Worm (Caenorhabditis elegans) whole organism, L3 larva: Measurements from ENCODE around the gene sul-2.
A peak's percentile ranks its signal among the peaks of the same experiment; 100 is the strongest.

ENCODE experiments used
- ama-1 ChIP-seq: fragments of 150-350 bp; optimal IDR thresholded peaks from 2 replicates; lab custom pipeline; 2018
- ceh-16 ChIP-seq: sonication (generic microtip); optimal IDR thresholded peaks from 2 replicates; lab custom pipeline; 2017; ENCODE audit warnings: missing biosample characterization, missing genetic modification characterization
- ceh-28 ChIP-seq: fragments of 150-350 bp; optimal IDR thresholded peaks from 2 replicates; lab custom pipeline; 2014; ENCODE audit warnings: missing biosample characterization, missing genetic modification reagents, missing genetic modification characterization
- ceh-82 ChIP-seq: fragments of 150-350 bp; optimal IDR thresholded peaks from 2 replicates; lab custom pipeline; 2014; ENCODE audit warnings: missing biosample characterization, missing genetic modification characterization
- ceh-9 ChIP-seq: sonication (generic microtip); optimal IDR thresholded peaks from 2 replicates; lab custom pipeline; 2018; ENCODE audit warnings: missing biosample characterization, missing genetic modification characterization
- daf-12 ChIP-seq: fragments of 150-350 bp; optimal IDR thresholded peaks from 2 replicates; lab custom pipeline; 2014; ENCODE audit warnings: missing biosample characterization, missing genetic modification reagents, missing genetic modification characterization
- egl-5 ChIP-seq: fragments of 150-350 bp; optimal IDR thresholded peaks from 2 replicates; lab custom pipeline; 2017; ENCODE audit warnings: missing biosample characterization, missing genetic modification reagents, missing genetic modification characterization, inconsistent platforms
- elt-1 ChIP-seq: fragments of 150-350 bp; optimal IDR thresholded peaks from 2 replicates; lab custom pipeline; 2014; ENCODE audit warnings: missing biosample characterization, missing genetic modification characterization
- elt-2 ChIP-seq: sonication (generic microtip); optimal IDR thresholded peaks from 2 replicates; lab custom pipeline; 2016; ENCODE audit warnings: missing genetic modification reagents, mild to moderate bottlenecking, missing genetic modification characterization, missing compliant biosample characterization
- elt-3 ChIP-seq, 3 experiments: fragments of 150-350 bp in 1 of 3; sonication (generic microtip) in 2 of 3; optimal IDR thresholded peaks; 2 replicates in 2 of 3; 4 replicates in 1 of 3; lab custom pipeline; 2014 to 2017; ENCODE audit warnings: missing biosample characterization in 3 of 3, missing genetic modification characterization in 3 of 3
- eor-1 ChIP-seq, 2 experiments: fragments of 150-350 bp; optimal IDR thresholded peaks; 2 replicates each; lab custom pipeline; 2014 to 2018; ENCODE audit warnings: missing biosample characterization in 2 of 2, missing genetic modification characterization in 2 of 2
- fkh-10 ChIP-seq: sonication (generic microtip); optimal IDR thresholded peaks from 2 replicates; lab custom pipeline; 2017; ENCODE audit warnings: missing biosample characterization, missing genetic modification reagents, missing genetic modification characterization
- hmg-11 ChIP-seq: sonication (generic microtip); optimal IDR thresholded peaks from 2 replicates; lab custom pipeline; 2016; ENCODE audit warnings: missing genetic modification characterization, missing compliant biosample characterization
- jun-1 ChIP-seq: fragments of 150-350 bp; optimal IDR thresholded peaks from 2 replicates; lab custom pipeline; 2014; ENCODE audit warnings: missing biosample characterization, missing genetic modification reagents, missing genetic modification characterization
- lin-15B ChIP-seq: fragments of 150-350 bp; optimal IDR thresholded peaks from 2 replicates; lab custom pipeline; 2014; ENCODE audit warnings: missing biosample characterization, missing genetic modification characterization
- lsy-12 ChIP-seq: sonication (generic microtip); optimal IDR thresholded peaks from 2 replicates; lab custom pipeline; 2016; ENCODE audit warnings: mild to moderate bottlenecking, missing genetic modification characterization, missing compliant biosample characterization
- mml-1 ChIP-seq: fragments of 150-350 bp; sonication (generic microtip); optimal IDR thresholded peaks from 3 replicates; lab custom pipeline; 2014; ENCODE audit warnings: missing biosample characterization, missing genetic modification characterization
- nfya-1 ChIP-seq: sonication (generic microtip); optimal IDR thresholded peaks from 2 replicates; lab custom pipeline; 2017; ENCODE audit warnings: missing genetic modification characterization, mild to moderate bottlenecking, missing compliant biosample characterization, antibody characterized with exemption, moderate library complexity; ENCODE audit not compliant: insufficient read depth
- nhr-12 ChIP-seq: fragments of 150-350 bp; optimal IDR thresholded peaks from 2 replicates; lab custom pipeline; 2014; ENCODE audit warnings: missing biosample characterization, missing genetic modification characterization
- nhr-237 ChIP-seq: fragments of 150-350 bp; optimal IDR thresholded peaks from 2 replicates; lab custom pipeline; 2014; ENCODE audit warnings: missing biosample characterization, missing genetic modification characterization
- nhr-28 ChIP-seq: fragments of 150-350 bp; optimal IDR thresholded peaks from 2 replicates; lab custom pipeline; 2014; ENCODE audit warnings: missing biosample characterization, missing genetic modification characterization
- nhr-43 ChIP-seq: sonication (generic microtip); optimal IDR thresholded peaks from 2 replicates; lab custom pipeline; 2016; ENCODE audit warnings: mild to moderate bottlenecking, missing genetic modification characterization, missing compliant biosample characterization; ENCODE audit not compliant: poor library complexity, severe bottlenecking
- nhr-67 ChIP-seq: fragments of 150-350 bp; optimal IDR thresholded peaks from 2 replicates; lab custom pipeline; 2014; ENCODE audit warnings: missing biosample characterization, missing genetic modification characterization
- nhr-77 ChIP-seq: fragments of 150-350 bp; optimal IDR thresholded peaks from 2 replicates; lab custom pipeline; 2014; ENCODE audit warnings: missing biosample characterization, missing genetic modification characterization
- pha-4 ChIP-seq: fragments of 150-350 bp; optimal IDR thresholded peaks from 2 replicates; lab custom pipeline; 2014; ENCODE audit warnings: missing biosample characterization, missing genetic modification reagents, missing genetic modification characterization
- pqm-1 ChIP-seq: fragments of 150-350 bp; optimal IDR thresholded peaks from 2 replicates; lab custom pipeline; 2017; ENCODE audit warnings: missing biosample characterization, missing genetic modification characterization, inconsistent platforms
- skn-1 ChIP-seq: fragments of 150-350 bp; optimal IDR thresholded peaks from 2 replicates; lab custom pipeline; 2014; ENCODE audit warnings: missing biosample characterization, missing genetic modification characterization
- snpc-4 ChIP-seq: fragments of 150-350 bp; optimal IDR thresholded peaks from 2 replicates; lab custom pipeline; 2014; ENCODE audit warnings: missing biosample characterization, missing genetic modification characterization
- tbx-2 ChIP-seq: sonication (generic microtip); optimal IDR thresholded peaks from 2 replicates; lab custom pipeline; 2016; ENCODE audit warnings: mild to moderate bottlenecking, missing genetic modification characterization, missing compliant biosample characterization
- unc-39 ChIP-seq: sonication (generic microtip); optimal IDR thresholded peaks from 4 replicates; lab custom pipeline; 2017; ENCODE audit warnings: missing biosample characterization, missing genetic modification characterization
- unc-62 ChIP-seq: fragments of 150-350 bp; sonication (generic microtip); optimal IDR thresholded peaks from 4 replicates; lab custom pipeline; 2014; ENCODE audit warnings: missing biosample characterization, missing genetic modification reagents, missing genetic modification characterization
- zag-1 ChIP-seq: fragments of 150-350 bp; optimal IDR thresholded peaks from 2 replicates; lab custom pipeline; 2014; ENCODE audit warnings: missing biosample characterization, missing genetic modification characterization
- ztf-11 ChIP-seq: fragments of 150-350 bp; optimal IDR thresholded peaks from 2 replicates; lab custom pipeline; 2014; ENCODE audit warnings: missing biosample characterization, missing genetic modification characterization
- ztf-4 ChIP-seq: fragments of 150-350 bp; optimal IDR thresholded peaks from 2 replicates; lab custom pipeline; 2014; ENCODE audit warnings: missing biosample characterization, missing genetic modification characterization

Gene sul-2

DNA sequence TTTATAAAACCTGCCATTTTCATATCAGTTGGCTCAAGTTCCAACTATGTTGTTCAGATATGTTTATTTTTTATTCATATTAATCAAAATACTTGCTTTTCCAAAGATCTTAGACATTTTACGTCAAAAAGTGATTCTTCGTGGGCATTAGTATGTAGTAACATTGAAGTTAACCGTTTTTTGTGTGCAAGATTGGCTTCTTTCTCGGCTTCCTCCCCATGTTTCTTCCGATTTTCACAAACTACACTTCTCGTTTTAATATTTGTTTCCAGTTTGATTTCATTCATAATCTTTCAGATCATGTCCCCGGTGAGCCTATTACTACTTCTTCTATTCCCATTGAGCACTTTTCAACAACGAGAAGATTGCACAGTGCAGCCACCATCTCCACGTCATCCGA lies at the start of gene sul-2:
Gene sul-2, plus strand, starts transcription at position 301 of the 400 bp plus-strand sequence.
- TF ChIP-seq eor-1 (tag; optimal IDR thresholded peaks at IDR 0.05; lab: Kevin White, UChicago), result no peak
- no peak for TF ChIP-seq nhr-67 (tag; lab: Kevin White, UChicago)
- no peak for TF ChIP-seq daf-12
- no peak for TF ChIP-seq elt-3 (tag; optimal IDR thresholded peaks at IDR 0.05; lab: Kevin White, UChicago)
- TF ChIP-seq hmg-11 (tag; lab: Kevin White, UChicago), result no peak
- no peak for TF ChIP-seq unc-62
- no peak for TF ChIP-seq lsy-12
- TF ChIP-seq nhr-77 (tag; lab: Kevin White, UChicago), result no peak
- no peak for TF ChIP-seq tbx-2 (tag; lab: Kevin White, UChicago)
- TF ChIP-seq snpc-4 (tag; lab: Kevin White, UChicago), result no peak
- TF ChIP-seq egl-5, result no peak
- no peak for TF ChIP-seq nhr-43 (tag; lab: Kevin White, UChicago)

DNA sequence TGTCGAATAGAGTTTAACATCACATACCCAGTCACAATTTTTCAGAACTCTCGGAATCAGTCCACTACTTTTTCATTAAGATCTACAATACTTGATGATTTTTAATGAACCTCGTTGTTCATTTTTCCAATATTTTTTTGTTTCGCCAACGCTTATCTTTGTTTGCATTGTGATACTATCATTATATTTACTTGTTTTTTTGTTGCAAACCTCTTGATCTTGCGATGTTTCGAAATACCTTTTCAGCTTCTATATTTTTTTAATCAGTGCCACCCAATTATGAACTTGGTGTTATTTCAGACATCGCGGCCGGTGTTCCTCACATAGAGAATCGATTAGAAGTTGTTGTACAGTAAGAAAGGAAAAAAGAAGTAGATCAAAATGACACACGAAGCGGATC lies 48.9 kb upstream of the sul-2 start, which contains the start of gene myo-5:
Gene myo-5, plus strand, starts transcription at position 301 of the 400 bp plus-strand sequence.
- TF ChIP-seq mml-1 (tag; lab: Kevin White, UChicago), result no peak
- TF ChIP-seq ceh-28 (tag; lab: Kevin White, UChicago), result no peak
- TF ChIP-seq ama-1 (lab: Kevin White, UChicago), result no peak
- TF ChIP-seq nhr-237 (tag; lab: Kevin White, UChicago), result no peak
- no peak for TF ChIP-seq nhr-67 (tag; lab: Kevin White, UChicago)
- TF ChIP-seq ceh-9 (tag; lab: Kevin White, UChicago), result no peak
- no peak for TF ChIP-seq ztf-4 (tag; lab: Kevin White, UChicago)
- no peak for TF ChIP-seq fkh-10 (GFP tag; lab: Kevin White, UChicago)
- TF ChIP-seq ceh-16, result no peak
- no peak for TF ChIP-seq nhr-12 (tag; lab: Kevin White, UChicago)
- no peak for TF ChIP-seq ceh-82 (tag; lab: Kevin White, UChicago)

DNA sequence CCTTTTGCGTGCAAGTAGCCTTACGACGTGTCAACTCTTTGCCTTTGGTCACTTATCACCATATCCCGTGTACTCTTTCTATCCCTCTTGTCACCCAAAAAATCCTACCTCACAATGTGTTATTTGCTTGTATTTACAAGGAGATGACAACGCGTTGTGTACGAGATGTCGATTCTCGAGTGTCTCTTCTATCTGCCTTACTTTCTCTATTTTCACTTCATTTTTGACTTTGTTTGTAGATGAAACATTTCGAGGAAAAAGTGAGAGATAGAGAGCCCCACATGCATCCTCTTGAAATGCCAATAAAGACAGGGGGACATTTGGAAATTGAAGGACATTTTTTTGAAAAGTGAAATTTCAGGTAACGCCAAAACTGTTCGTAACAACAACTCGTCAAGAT lies 46.7 kb upstream of the sul-2 start:
- TF ChIP-seq pha-4 (tag; lab: Kevin White, UChicago) (peak; percentile 70), ceh-82 (tag; lab: Kevin White, UChicago) (no peak)

DNA sequence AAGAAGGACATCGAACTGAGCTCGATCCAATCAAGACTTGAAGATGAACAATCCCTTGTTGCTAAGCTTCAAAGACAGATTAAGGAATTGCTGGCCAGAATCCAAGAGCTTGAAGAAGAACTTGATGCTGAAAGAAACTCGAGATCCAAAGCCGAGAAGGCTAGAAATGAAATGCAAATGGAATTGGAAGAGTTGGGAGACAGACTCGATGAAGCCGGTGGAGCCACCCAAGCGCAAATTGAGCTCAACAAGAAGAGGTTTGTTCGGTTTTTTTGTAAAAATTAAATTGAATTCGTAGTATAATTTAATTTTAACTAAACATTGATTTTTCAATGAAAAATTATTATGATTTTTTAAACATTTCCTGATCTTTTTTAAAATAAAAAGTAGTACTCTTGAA lies 43.0 kb upstream of the sul-2 start:
- TF ChIP-seq unc-39 (tag; lab: Kevin White, UChicago) (no peak), ceh-16 (no peak), nhr-77 (tag; lab: Kevin White, UChicago) (no peak), ceh-9 (tag; lab: Kevin White, UChicago) (no peak), jun-1 (no peak), snpc-4 (tag; lab: Kevin White, UChicago) (no peak), elt-1 (tag; lab: Kevin White, UChicago) (no peak), ztf-4 (tag; lab: Kevin White, UChicago) (no peak), nhr-28 (no peak), pqm-1 (tag; lab: Kevin White, UChicago) (no peak), nfya-1 (tag; lab: Kevin White, UChicago) (no peak)
- TF ChIP-seq, all 47 proteins: peak for 0

DNA sequence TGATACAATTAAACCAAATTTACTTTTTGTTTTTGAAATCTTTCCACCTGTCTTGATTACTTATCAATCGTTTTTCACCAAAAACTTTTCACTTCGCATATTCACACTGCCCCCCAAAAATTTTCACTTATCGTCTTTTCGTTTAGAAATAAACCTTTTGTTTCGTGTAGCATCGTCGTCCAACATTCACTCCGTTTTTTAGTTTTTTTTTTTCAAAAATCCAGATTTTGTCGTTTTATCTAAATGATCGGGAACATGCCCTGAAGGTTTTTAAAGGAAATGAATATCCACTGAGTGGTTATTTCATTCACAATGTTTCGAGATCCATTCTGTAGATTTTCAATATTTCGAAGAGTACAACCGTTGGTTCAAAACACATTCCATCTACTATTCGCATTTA lies 39.6 kb upstream of the sul-2 start, which contains the start of gene D1014.7:
Gene D1014.7, plus strand, starts transcription at position 301 of the 400 bp plus-strand sequence.
- TF ChIP-seq nhr-12 (tag; lab: Kevin White, UChicago) (no peak), skn-1 (tag; lab: Kevin White, UChicago) (no peak), fkh-10 (GFP tag; lab: Kevin White, UChicago) (no peak), ceh-28 (tag; lab: Kevin White, UChicago) (no peak), nhr-237 (tag; lab: Kevin White, UChicago) (no peak), nhr-67 (tag; lab: Kevin White, UChicago) (no peak), elt-2 (tag; lab: Kevin White, UChicago) (no peak), zag-1 (no peak), lin-15B (tag; lab: Kevin White, UChicago) (no peak), nhr-28 (no peak), ztf-11 (tag; lab: Kevin White, UChicago) (no peak)
